Fruit fly (Drosophila melanogaster): ENCODE measurements around the gene Brd.

dm6 chr3L:14986984-14987896 is 14.8 kb downstream of the Brd start:
- TF ChIP-seq insv (optimal IDR thresholded peaks at IDR 0.05), result no peak
- TF ChIP-seq ttk (optimal IDR thresholded peaks at IDR 0.05), result no peak
- no peak for TF ChIP-seq h (optimal IDR thresholded peaks at IDR 0.05)
- TF ChIP-seq psq (optimal IDR thresholded peaks at IDR 0.05), result no peak

Measured in Kc167 (cell line).